Fruit fly (Drosophila melanogaster) whole organism, pupa: ENCODE results near the gene CG42266.

Experiments used
- CG10348 ChIP-seq: fragments of 200-800 bp; sonication (Bioruptor generic); IDR thresholded peaks from 2 replicates; pipeline ENCODE4 v1.3.6; 2022; ENCODE audit warnings: missing biosample characterization, missing genetic modification characterization
- CG12605 ChIP-seq: fragments of 200-800 bp; sonication (Bioruptor generic); IDR thresholded peaks from 2 replicates; pipeline ENCODE4 v1.3.6; 2022; ENCODE audit warnings: missing biosample characterization, missing genetic modification characterization
- CG13204 ChIP-seq: fragments of 200-800 bp; sonication (Bioruptor generic); optimal IDR thresholded peaks from 2 replicates; lab custom pipeline; 2018; ENCODE audit warnings: missing biosample characterization, mild to moderate bottlenecking, missing genetic modification characterization, moderate library complexity
- CG14655 ChIP-seq: fragments of 200-800 bp; sonication (Bioruptor generic); optimal IDR thresholded peaks from 3 replicates; lab custom pipeline; 2017; ENCODE audit warnings: mild to moderate bottlenecking, missing biosample characterization, missing genetic modification reagents, missing genetic modification characterization
- CG15710 ChIP-seq: fragments of 200-800 bp; sonication (Bioruptor generic); optimal IDR thresholded peaks from 2 replicates; lab custom pipeline; 2018; ENCODE audit warnings: missing biosample characterization, mild to moderate bottlenecking, missing genetic modification characterization, moderate library complexity
- CG17806 ChIP-seq: fragments of 200-800 bp; sonication (Bioruptor generic); optimal IDR thresholded peaks from 2 replicates; lab custom pipeline; 2018; ENCODE audit warnings: missing biosample characterization, mild to moderate bottlenecking, missing genetic modification characterization, moderate library complexity
- CG32121 ChIP-seq: fragments of 200-800 bp; sonication (Bioruptor generic); IDR thresholded peaks from 2 replicates; pipeline ENCODE4 v1.3.6; 2022; ENCODE audit warnings: missing biosample characterization, missing genetic modification characterization
- CG34367 ChIP-seq: fragments of 200-800 bp; sonication (Bioruptor generic); optimal IDR thresholded peaks from 2 replicates; lab custom pipeline; 2018; ENCODE audit warnings: missing biosample characterization, mild to moderate bottlenecking, missing genetic modification characterization
- CG4496 ChIP-seq: fragments of 200-800 bp; sonication (Bioruptor generic); IDR thresholded peaks from 3 replicates; pipeline ENCODE4 v1.3.6; 2022; ENCODE audit warnings: missing biosample characterization, missing genetic modification characterization
- CG8159 ChIP-seq: fragments of 200-800 bp; sonication (Bioruptor generic); optimal IDR thresholded peaks from 3 replicates; lab custom pipeline; 2018; ENCODE audit warnings: missing biosample characterization, mild to moderate bottlenecking, missing genetic modification characterization, moderate library complexity
- CG8301 ChIP-seq: fragments of 200-800 bp; sonication (Bioruptor generic); optimal IDR thresholded peaks from 2 replicates; lab custom pipeline; 2018; ENCODE audit warnings: missing biosample characterization, mild to moderate bottlenecking, missing genetic modification characterization
- CG9948 ChIP-seq: fragments of 200-800 bp; sonication (Bioruptor generic); optimal IDR thresholded peaks from 2 replicates; lab custom pipeline; 2018; ENCODE audit warnings: missing biosample characterization, mild to moderate bottlenecking, missing genetic modification characterization, moderate library complexity
- D1 ChIP-seq: fragments of 200-800 bp; sonication (Bioruptor generic); optimal IDR thresholded peaks from 2 replicates; lab custom pipeline; 2018; ENCODE audit warnings: missing biosample characterization, mild to moderate bottlenecking, missing genetic modification characterization, moderate library complexity
- EcR ChIP-seq: fragments of 200-800 bp; sonication (Bioruptor generic); optimal IDR thresholded peaks from 3 replicates; lab custom pipeline; 2019; ENCODE audit warnings: missing biosample characterization, missing genetic modification characterization, mild to moderate bottlenecking, moderate library complexity, missing genetic modification reagents
- Ets98B ChIP-seq: fragments of 200-800 bp; sonication (Bioruptor generic); IDR thresholded peaks from 2 replicates; pipeline ENCODE4 v1.3.6; 2022; ENCODE audit warnings: missing biosample characterization, missing genetic modification characterization
- Pif1A ChIP-seq: fragments of 200-800 bp; sonication (Bioruptor generic); optimal IDR thresholded peaks from 3 replicates; lab custom pipeline; 2016; ENCODE audit warnings: missing biosample characterization, missing genetic modification characterization
- Pif1B ChIP-seq: fragments of 200-800 bp; sonication (Bioruptor generic); optimal IDR thresholded peaks from 3 replicates; lab custom pipeline; 2016; ENCODE audit warnings: missing biosample characterization, missing genetic modification characterization
- Snoo ChIP-seq: fragments of 200-800 bp; sonication (Bioruptor generic); optimal IDR thresholded peaks from 3 replicates; lab custom pipeline; 2017; ENCODE audit warnings: missing biosample characterization, mild to moderate bottlenecking, missing genetic modification characterization, inconsistent platforms
- fd96Ca ChIP-seq: fragments of 200-800 bp; sonication (Bioruptor generic); IDR thresholded peaks from 3 replicates; pipeline ENCODE4 v1.3.6; 2022; ENCODE audit warnings: missing biosample characterization, missing genetic modification characterization
- gl ChIP-seq: fragments of 200-800 bp; sonication (Bioruptor generic); optimal IDR thresholded peaks from 2 replicates; lab custom pipeline; 2018; ENCODE audit warnings: missing biosample characterization, mild to moderate bottlenecking, missing genetic modification characterization
- rn ChIP-seq: fragments of 200-800 bp; sonication (Bioruptor generic); IDR thresholded peaks from 2 replicates; pipeline ENCODE4 v1.3.6; 2022; ENCODE audit warnings: missing biosample characterization, missing genetic modification characterization

The CG42266 gene

dm6 chr2L:16342224-16342623 is 2.1 kb upstream of the CG42266 start, which contains the start of gene CG44405:
TSS of gene CG44405 (minus strand) at chr2L:16342324.
- TF ChIP-seq CG15710 (tag; lab: Kevin White, UChicago) (no peak), CG14655 (no peak), gl (tag; lab: Kevin White, UChicago) (no peak), CG10348 (no peak), Snoo (no peak), CG17806 (tag; lab: Kevin White, UChicago) (no peak), EcR (GFP tag; lab: Kevin White, UChicago) (no peak), CG34367 (tag; lab: Kevin White, UChicago) (no peak), CG13204 (GFP tag; lab: Kevin White, UChicago) (no peak), Pif1B (no peak), D1 (no peak), CG9948 (tag; lab: Kevin White, UChicago) (no peak), fd96Ca (no peak), CG12605 (GFP tag; lab: Robert Waterston, UW) (no peak), Pif1A (GFP tag; lab: Kevin White, UChicago) (no peak)

dm6 chr2L:16337785-16338184 is 2.4 kb downstream of the CG42266 start, which contains the start of gene CG31817:
TSS of gene CG31817 (minus strand) at chr2L:16337885.
- TF ChIP-seq CG13204 (GFP tag; lab: Kevin White, UChicago) (no peak), CG4496 (GFP tag; lab: Robert Waterston, UW) (no peak), Pif1B (no peak), CG34367 (tag; lab: Kevin White, UChicago) (no peak), Snoo (no peak), EcR (GFP tag; lab: Kevin White, UChicago) (no peak), CG9948 (tag; lab: Kevin White, UChicago) (no peak), CG8159 (tag; lab: Kevin White, UChicago) (no peak), Pif1A (GFP tag; lab: Kevin White, UChicago) (no peak), CG14655 (no peak), fd96Ca (no peak), D1 (no peak), Ets98B (no peak), CG12605 (GFP tag; lab: Robert Waterston, UW) (no peak)

dm6 chr2L:16329625-16330024 is 10.5 kb downstream of the CG42266 start, which contains the start of gene CG4440:
TSS of gene CG4440 (plus strand) at chr2L:16329925.
- no peak for TF ChIP-seq rn
- no peak for TF ChIP-seq CG13204 (GFP tag; lab: Kevin White, UChicago)
- TF ChIP-seq Pif1A (GFP tag; lab: Kevin White, UChicago) = no peak
- no peak for TF ChIP-seq CG34367 (tag; lab: Kevin White, UChicago)

dm6 chr2L:16329102-16329520 is 11.1 kb downstream of the CG42266 start, which contains the start of gene mRpL4:
TSS of gene mRpL4 (minus strand) at chr2L:16329132.
- TF ChIP-seq fd96Ca (no peak), CG32121 (peak; percentile 27; the same call in 1 of the 2 replicates), D1 (peak; percentile 71), Snoo (peak; percentile 14)

dm6 chr2L:16326892-16327291 is 13.3 kb downstream of the CG42266 start, which contains the start of gene CG4278:
TSS of gene CG4278 (plus strand) at chr2L:16327069.
- TF ChIP-seq Pif1A (GFP tag; lab: Kevin White, UChicago) = no peak
- peak; percentile 79 for TF ChIP-seq D1

- TF ChIP-seq CG13204 (GFP tag; lab: Kevin White, UChicago) (no peak), rn (peak; percentile 83), fd96Ca (peak; percentile 81; the same call in 2 of the 3 replicates), CG9948 (tag; lab: Kevin White, UChicago) (peak; percentile 87), CG4496 (GFP tag; lab: Robert Waterston, UW) (peak; percentile 91), CG14655 (peak; percentile 88), CG12605 (GFP tag; lab: Robert Waterston, UW) (peak; percentile 79), Pif1B (peak; percentile 84), D1 (peak; percentile 34), CG34367 (tag; lab: Kevin White, UChicago) (peak; percentile 79), Pif1A (GFP tag; lab: Kevin White, UChicago) (peak; percentile 90), CG10348 (peak; percentile 59), CG32121 (peak; percentile 90), CG17806 (tag; lab: Kevin White, UChicago) (peak; percentile 91), EcR (GFP tag; lab: Kevin White, UChicago) (peak; percentile 15), Ets98B (peak; percentile 92), gl (tag; lab: Kevin White, UChicago) (peak; percentile 42), Snoo (peak; percentile 87), CG8301 (tag; lab: Kevin White, UChicago) (peak; percentile 84), CG8159 (tag; lab: Kevin White, UChicago) (peak; percentile 90), CG15710 (tag; lab: Kevin White, UChicago) (peak; percentile 84)
Measured at dm6 chr2L:16325515-16326257, 14.5 kb downstream of the CG42266 start, which contains the start of gene cact. TSS of gene cact (minus strand) at chr2L:16326207.
